Fruit fly (Drosophila melanogaster) whole organism: ENCODE results near the gene Zmynd8.

ENCODE experiments used
- EcR ChIP-seq, 2 experiments: fragments of >200 bp; optimal IDR thresholded peaks; 2 replicates each; lab custom pipeline; 2017; ENCODE audit warnings: missing biosample characterization in 2 of 2, missing genetic modification characterization in 2 of 2, missing genetic modification reagents in 2 of 2
- pan ChIP-seq: fragments of >200 bp; optimal IDR thresholded peaks from 2 replicates; lab custom pipeline; 2017

DNA sequence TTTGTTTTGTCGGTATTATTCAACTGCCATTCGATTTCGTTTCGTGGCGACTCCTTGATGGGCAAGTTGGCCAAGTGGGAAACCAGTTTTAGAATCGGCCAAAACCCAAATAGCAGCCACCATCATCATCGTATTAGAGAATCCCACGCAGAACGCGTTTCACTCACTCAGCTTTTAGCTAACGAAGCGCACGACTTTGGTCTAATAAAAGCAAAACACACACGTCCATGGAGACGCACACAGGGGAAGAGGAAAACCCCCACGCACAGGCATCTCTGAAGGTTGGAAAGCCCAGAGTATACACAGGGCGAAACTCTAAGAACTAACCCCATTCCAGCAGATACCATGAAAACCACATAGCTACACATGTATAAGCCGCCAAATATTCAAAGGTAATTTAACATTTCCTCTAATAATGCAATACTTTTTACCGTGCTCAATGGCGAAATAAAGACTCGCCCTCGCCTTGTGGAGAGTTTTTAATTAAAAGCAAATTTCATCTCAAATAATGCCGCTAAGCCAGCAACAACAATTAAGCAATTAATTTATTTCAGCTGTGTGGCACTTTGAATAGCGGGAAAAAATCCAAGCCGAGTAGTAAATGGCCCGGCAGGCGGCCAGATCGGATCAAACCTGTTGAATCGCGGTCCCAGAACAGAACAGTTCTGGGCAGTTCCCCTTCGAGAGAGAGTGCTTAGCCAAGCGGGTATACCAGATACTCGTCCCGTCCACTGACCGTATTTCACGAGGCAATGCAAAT lies 42.2 kb downstream of the Zmynd8 start:
- no peak for TF ChIP-seq EcR (GFP tag; optimal IDR thresholded peaks at IDR 0.05; lab: Kevin White, UChicago)
- TF ChIP-seq pan (lab: Kevin White, UChicago): no peak
